Fruit fly (Drosophila melanogaster): ENCODE results near the gene CG13698.

The CG13698 gene

DNA sequence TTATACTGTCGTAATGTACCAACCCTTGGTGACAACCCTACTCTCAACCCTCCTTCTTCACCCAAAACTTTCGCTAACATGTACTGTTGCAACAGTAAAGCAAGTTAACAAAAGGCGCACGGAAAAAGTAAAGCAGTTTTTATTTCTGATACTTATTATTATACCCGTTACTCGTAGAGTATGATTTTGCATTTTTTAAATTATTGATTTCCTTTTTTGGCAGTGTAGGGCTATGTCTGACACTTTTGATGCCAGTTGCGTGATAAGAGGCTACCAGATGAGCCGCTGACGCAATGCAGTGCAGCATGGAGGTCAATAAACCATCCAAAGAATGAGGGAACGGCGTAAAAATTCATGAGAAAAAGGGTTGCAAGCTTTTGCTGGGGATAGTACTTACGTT lies 30.1 kb downstream of the CG13698 start:
- TF ChIP-seq Pif1A (GFP tag; optimal IDR thresholded peaks at IDR 0.05) (no peak), CG8301 (tag; optimal IDR thresholded peaks at IDR 0.05) (peak; percentile 2), CG4496 (GFP tag; IDR thresholded peaks at IDR 0.05) (peak; percentile 60; the same call in 1 of the 3 replicates), CG15710 (tag; optimal IDR thresholded peaks at IDR 0.05) (peak; percentile 19), EcR (GFP tag; optimal IDR thresholded peaks at IDR 0.05) (peak; percentile 87), CG14655 (GFP tag; optimal IDR thresholded peaks at IDR 0.05) (peak; percentile 57), rn (GFP tag; IDR thresholded peaks at IDR 0.05) (no peak), Pif1B (GFP tag; optimal IDR thresholded peaks at IDR 0.05) (no peak), Ets98B (GFP tag; IDR thresholded peaks at IDR 0.05) (no peak), CG13204 (GFP tag; optimal IDR thresholded peaks at IDR 0.05) (no peak), gl (tag; optimal IDR thresholded peaks at IDR 0.05) (no peak), D1 (tag; optimal IDR thresholded peaks at IDR 0.05) (no peak), CG10348 (GFP tag; IDR thresholded peaks at IDR 0.05) (no peak), CG34367 (tag; optimal IDR thresholded peaks at IDR 0.05) (no peak), CG17806 (tag; optimal IDR thresholded peaks at IDR 0.05) (peak; percentile 30), Snoo (tag; optimal IDR thresholded peaks at IDR 0.05) (no peak), CG32121 (GFP tag; IDR thresholded peaks at IDR 0.05) (no peak), CG9948 (tag; optimal IDR thresholded peaks at IDR 0.05) (peak; percentile 21), CG8159 (tag; optimal IDR thresholded peaks at IDR 0.05) (peak; percentile 31), CG12605 (GFP tag; IDR thresholded peaks at IDR 0.05) (no peak), fd96Ca (GFP tag; IDR thresholded peaks at IDR 0.05) (no peak)

DNA sequence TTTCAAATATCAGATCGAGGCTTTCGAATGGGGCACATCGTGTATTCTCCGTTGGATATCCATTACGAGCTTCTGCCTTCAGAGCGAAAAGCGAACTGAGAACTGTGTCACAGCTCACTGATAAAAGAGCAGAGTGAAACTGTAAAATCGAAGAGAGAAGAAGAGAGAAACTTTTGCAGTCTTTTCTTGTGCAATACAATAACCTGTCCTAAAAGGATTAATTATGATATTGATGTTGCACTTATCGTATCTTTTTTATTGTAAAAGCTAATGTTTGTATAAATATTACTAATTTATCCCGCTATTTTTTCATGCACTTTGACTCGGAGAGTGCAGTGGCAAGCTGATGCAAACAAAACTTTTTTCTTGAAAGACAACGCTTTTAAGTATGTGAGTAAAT lies 31.0 kb downstream of the CG13698 start:
- TF ChIP-seq CG34367 (tag; optimal IDR thresholded peaks at IDR 0.05) (no peak), CG8159 (tag; optimal IDR thresholded peaks at IDR 0.05) (no peak), fd96Ca (GFP tag; IDR thresholded peaks at IDR 0.05) (no peak), EcR (GFP tag; optimal IDR thresholded peaks at IDR 0.05) (peak; percentile 76), CG9948 (tag; optimal IDR thresholded peaks at IDR 0.05) (no peak), CG4496 (GFP tag; IDR thresholded peaks at IDR 0.05) (no peak), CG32121 (GFP tag; IDR thresholded peaks at IDR 0.05) (no peak), CG14655 (GFP tag; optimal IDR thresholded peaks at IDR 0.05) (no peak), gl (tag; optimal IDR thresholded peaks at IDR 0.05) (no peak), rn (GFP tag; IDR thresholded peaks at IDR 0.05) (no peak), CG15710 (tag; optimal IDR thresholded peaks at IDR 0.05) (no peak), D1 (tag; optimal IDR thresholded peaks at IDR 0.05) (peak; percentile 45), Snoo (tag; optimal IDR thresholded peaks at IDR 0.05) (no peak), Pif1A (GFP tag; optimal IDR thresholded peaks at IDR 0.05) (no peak), CG12605 (GFP tag; IDR thresholded peaks at IDR 0.05) (0 out of 2 replicates have a peak, but pooled peaks have one; percentile 16), Pif1B (GFP tag; optimal IDR thresholded peaks at IDR 0.05) (no peak), CG13204 (GFP tag; optimal IDR thresholded peaks at IDR 0.05) (no peak), CG8301 (tag; optimal IDR thresholded peaks at IDR 0.05) (peak; percentile 8), Ets98B (GFP tag; IDR thresholded peaks at IDR 0.05) (no peak), CG17806 (tag; optimal IDR thresholded peaks at IDR 0.05) (no peak), CG10348 (GFP tag; IDR thresholded peaks at IDR 0.05) (no peak)

DNA sequence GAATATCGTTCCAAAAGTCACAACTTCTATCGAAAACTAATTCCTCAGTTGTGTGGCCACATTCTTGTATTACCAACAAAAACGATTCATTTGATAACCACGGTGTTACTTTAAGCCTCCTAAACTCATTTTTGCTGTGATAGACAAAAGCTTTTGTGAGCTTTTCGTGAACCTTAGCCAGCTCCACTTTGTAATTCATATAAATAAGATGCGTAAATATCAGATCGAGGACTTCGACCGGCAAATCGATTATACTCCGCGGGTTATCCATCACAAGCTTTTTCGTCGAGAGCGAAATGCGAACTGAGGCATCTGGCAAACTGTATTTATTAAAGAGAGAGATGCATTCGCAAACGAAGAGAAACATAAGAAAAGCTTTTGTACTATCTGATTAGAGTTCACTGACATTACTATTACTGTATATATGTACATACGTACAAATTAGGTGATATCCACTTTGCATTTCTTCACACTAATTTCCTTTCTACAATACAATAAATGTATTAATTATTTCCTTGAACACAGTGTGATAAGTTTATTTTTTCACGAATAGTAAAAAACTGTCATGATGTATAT lies 32.3 kb downstream of the CG13698 start, which contains the start of gene CG44004:
Gene CG44004, minus strand, starts transcription at position 305 of the 576 bp plus-strand sequence.
- TF ChIP-seq gl (tag; optimal IDR thresholded peaks at IDR 0.05) (peak; percentile 15), CG17806 (tag; optimal IDR thresholded peaks at IDR 0.05) (no peak), EcR (GFP tag; optimal IDR thresholded peaks at IDR 0.05) (peak; percentile 91), CG15710 (tag; optimal IDR thresholded peaks at IDR 0.05) (no peak), rn (GFP tag; IDR thresholded peaks at IDR 0.05) (no peak), CG12605 (GFP tag; IDR thresholded peaks at IDR 0.05) (peak; percentile 31; the same call in 1 of the 2 replicates), Pif1B (GFP tag; optimal IDR thresholded peaks at IDR 0.05) (peak; percentile 18)

DNA sequence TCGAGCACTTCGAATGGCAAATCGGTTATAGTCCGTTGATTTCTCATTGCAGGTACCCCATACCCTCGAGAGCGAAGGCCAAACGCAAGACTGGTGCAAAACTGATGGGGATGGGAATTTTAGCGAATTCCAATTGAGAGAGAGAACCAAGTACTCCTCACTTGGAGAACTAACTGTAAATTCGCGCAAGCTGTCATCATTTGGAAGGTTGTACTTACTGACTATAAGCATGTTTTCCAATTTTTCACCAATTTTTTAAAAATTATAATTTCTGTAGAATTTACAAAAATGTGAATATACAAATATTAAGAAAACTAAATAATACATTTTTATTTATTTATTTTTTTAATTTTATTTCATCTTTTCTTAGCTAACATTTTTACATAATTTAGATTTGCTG lies 33.9 kb downstream of the CG13698 start, which contains the start of gene CG44005:
Gene CG44005, minus strand, starts transcription at position 101 of the 400 bp plus-strand sequence.
- TF ChIP-seq CG14655 (GFP tag; optimal IDR thresholded peaks at IDR 0.05) (no peak), CG32121 (GFP tag; IDR thresholded peaks at IDR 0.05) (no peak), CG8159 (tag; optimal IDR thresholded peaks at IDR 0.05) (no peak), CG10348 (GFP tag; IDR thresholded peaks at IDR 0.05) (no peak), CG12605 (GFP tag; IDR thresholded peaks at IDR 0.05) (no peak), D1 (tag; optimal IDR thresholded peaks at IDR 0.05) (no peak)

DNA sequence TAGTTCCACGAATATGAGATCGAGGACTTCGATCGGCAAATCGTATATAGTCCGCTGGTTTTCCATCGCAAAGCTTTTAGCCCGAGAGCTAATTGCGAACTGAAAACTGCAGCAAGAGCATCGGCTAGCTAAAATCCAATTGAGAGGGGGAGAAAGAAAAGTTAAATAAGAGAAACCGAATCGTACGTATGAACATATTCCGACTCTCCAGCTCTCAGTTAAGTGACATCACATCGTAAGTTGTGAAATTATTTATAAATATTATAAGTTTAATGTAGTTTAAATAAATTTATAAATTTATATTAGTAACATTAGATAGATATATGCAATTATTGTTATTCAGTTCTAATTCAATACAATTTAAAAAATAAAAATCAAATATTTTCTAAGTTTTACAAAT lies 35.9 kb downstream of the CG13698 start, which contains the start of gene CG44006:
Gene CG44006, minus strand, starts transcription at position 101 of the 400 bp plus-strand sequence.
- TF ChIP-seq Snoo (tag; optimal IDR thresholded peaks at IDR 0.05) (no peak), CG12605 (GFP tag; IDR thresholded peaks at IDR 0.05) (peak; percentile 16; the same call in 1 of the 2 replicates), CG34367 (tag; optimal IDR thresholded peaks at IDR 0.05) (no peak), CG10348 (GFP tag; IDR thresholded peaks at IDR 0.05) (no peak), CG32121 (GFP tag; IDR thresholded peaks at IDR 0.05) (no peak), CG14655 (GFP tag; optimal IDR thresholded peaks at IDR 0.05) (no peak), Pif1A (GFP tag; optimal IDR thresholded peaks at IDR 0.05) (no peak), D1 (tag; optimal IDR thresholded peaks at IDR 0.05) (no peak), CG8301 (tag; optimal IDR thresholded peaks at IDR 0.05) (no peak), CG13204 (GFP tag; optimal IDR thresholded peaks at IDR 0.05) (no peak), fd96Ca (GFP tag; IDR thresholded peaks at IDR 0.05) (no peak), EcR (GFP tag; optimal IDR thresholded peaks at IDR 0.05) (peak; percentile 68), gl (tag; optimal IDR thresholded peaks at IDR 0.05) (no peak), CG4496 (GFP tag; IDR thresholded peaks at IDR 0.05) (no peak; the same call in 2 of the 3 replicates), Pif1B (GFP tag; optimal IDR thresholded peaks at IDR 0.05) (no peak), CG8159 (tag; optimal IDR thresholded peaks at IDR 0.05) (no peak)
